Worm (Caenorhabditis elegans): ENCODE results near the gene str-115.

Gene str-115

ce11 chrV:11225981-11226380 lies 42.9 kb upstream of the str-115 start, which contains the start of gene bgal-1 (continued):
- no peak for TF ChIP-seq ceh-58 (GFP tag; IDR thresholded peaks at IDR 0.05)

- peak; percentile 33; the same call in 1 of the 2 replicates for TF ChIP-seq D2030.7 (GFP tag; IDR thresholded peaks at IDR 0.05)
- no peak for TF ChIP-seq nhr-120 (GFP tag; IDR thresholded peaks at IDR 0.05)
- peak; percentile 76 for TF ChIP-seq madf-10 (tag; optimal IDR thresholded peaks at IDR 0.05)
- TF ChIP-seq snpc-4 (GFP tag; optimal IDR thresholded peaks at IDR 0.05): peak; percentile 13
- TF ChIP-seq snpc-4 (tag; optimal IDR thresholded peaks at IDR 0.05): peak in 3 of 4 experiments; percentile 32 to 69 (median 65)
- peak; percentile 79 for TF ChIP-seq ekl-4 (GFP tag; IDR thresholded peaks at IDR 0.05)
- TF ChIP-seq athp-1 (tag; optimal IDR thresholded peaks at IDR 0.05): peak; percentile 33
- 0 out of 2 replicates have a peak, but pooled peaks have one; percentile 53 for TF ChIP-seq let-526 (GFP tag; IDR thresholded peaks at IDR 0.05)
- TF ChIP-seq attf-5 (GFP tag; optimal IDR thresholded peaks at IDR 0.05): peak; percentile 81
- TF ChIP-seq atf-7 (tag; optimal IDR thresholded peaks at IDR 0.05): peak; percentile 19
- peak; percentile 65 for TF ChIP-seq ZK185.1 (tag; optimal IDR thresholded peaks at IDR 0.05; ENCODE audit: poor library complexity, severe bottlenecking)
- TF ChIP-seq ztf-6 (GFP tag; IDR thresholded peaks at IDR 0.05): no peak
- TF ChIP-seq rec-8 (tag; optimal IDR thresholded peaks at IDR 0.05): no peak
- peak; percentile 45; the same call in 1 of the 2 replicates for TF ChIP-seq lir-1 (GFP tag; conservative IDR thresholded peaks at IDR 0.05)
- TF ChIP-seq ceh-91 (GFP tag; IDR thresholded peaks at IDR 0.05): no peak
- TF ChIP-seq hmg-1.2 (GFP tag; IDR thresholded peaks at IDR 0.05): peak; percentile 94
- no peak for TF ChIP-seq nhr-179 (tag; optimal IDR thresholded peaks at IDR 0.05)
- TF ChIP-seq cebp-2 (GFP tag; IDR thresholded peaks at IDR 0.05): no peak
- no peak for TF ChIP-seq nfya-1 (tag; optimal IDR thresholded peaks at IDR 0.05; ENCODE audit: borderline replicate concordance, insufficient read depth)
- peak; percentile 53 for TF ChIP-seq F23B12.7 (tag; optimal IDR thresholded peaks at IDR 0.05; ENCODE audit: insufficient read depth)
- TF ChIP-seq ets-4 (GFP tag; optimal IDR thresholded peaks at IDR 0.05): no peak
- TF ChIP-seq ztf-25 (GFP tag; IDR thresholded peaks at IDR 0.05): no peak
- no peak for TF ChIP-seq nhr-90 (tag; optimal IDR thresholded peaks at IDR 0.05)
- TF ChIP-seq snpc-3.4 (tag; optimal IDR thresholded peaks at IDR 0.05): peak; percentile 32
- no peak for TF ChIP-seq ztf-22 (GFP tag; optimal IDR thresholded peaks at IDR 0.05)
- no peak for TF ChIP-seq repo-1 (tag; optimal IDR thresholded peaks at IDR 0.05)
- TF ChIP-seq lsy-27 (tag; optimal IDR thresholded peaks at IDR 0.05; ENCODE audit: borderline replicate concordance, insufficient read depth): no peak
- TF ChIP-seq sea-2 (GFP tag; IDR thresholded peaks at IDR 0.05): no peak
- TF ChIP-seq B0019.2 (GFP tag; conservative IDR thresholded peaks at IDR 0.05): no peak
- TF ChIP-seq egl-18 (GFP tag; IDR thresholded peaks at IDR 0.05): no peak
- TF ChIP-seq sptf-2 (GFP tag; optimal IDR thresholded peaks at IDR 0.05): no peak
- TF ChIP-seq lsl-1 (GFP tag; optimal IDR thresholded peaks at IDR 0.05): peak; percentile 28
- TF ChIP-seq pha-4 (tag; optimal IDR thresholded peaks at IDR 0.05): no peak
- peak; percentile 16 for TF ChIP-seq efl-1 (GFP tag; optimal IDR thresholded peaks at IDR 0.05)
- TF ChIP-seq Y56A3A.18 (GFP tag; IDR thresholded peaks at IDR 0.05): no peak
- no peak for TF ChIP-seq hlh-12 (tag; optimal IDR thresholded peaks at IDR 0.05)
- TF ChIP-seq gei-17 (GFP tag; optimal IDR thresholded peaks at IDR 0.05): peak; percentile 33
- no peak for TF ChIP-seq hrde-1 (tag; optimal IDR thresholded peaks at IDR 0.05; ENCODE audit: borderline replicate concordance)
- no peak for TF ChIP-seq Y79H2A.3 (GFP tag; conservative IDR thresholded peaks at IDR 0.05)
- TF ChIP-seq mel-28 (tag; optimal IDR thresholded peaks at IDR 0.05; ENCODE audit: borderline replicate concordance): no peak
- TF ChIP-seq F33H1.4 (GFP tag; IDR thresholded peaks at IDR 0.05): peak; percentile 89
- no peak for TF ChIP-seq hsf-1 (GFP tag; IDR thresholded peaks at IDR 0.05)
- no peak for TF ChIP-seq tbx-9 (tag; optimal IDR thresholded peaks at IDR 0.05; ENCODE audit: borderline replicate concordance)
- no peak for TF ChIP-seq F57C9.4 (tag; optimal IDR thresholded peaks at IDR 0.05)
- no peak for TF ChIP-seq lag-1 (GFP tag; IDR thresholded peaks at IDR 0.05)
Observed at ce11 chrV:11228653-11229173, 40.2 kb upstream of the str-115 start, which contains the start of gene pqn-70. TSS of gene pqn-70 (minus strand) at chrV:11228703.

Data from whole organism, young adult.